Fruit fly (Drosophila melanogaster) whole organism, embryonic: Measurements from ENCODE around the gene cdi.

Experiments used
- Atf3 ChIP-seq: fragments of 200-800 bp; sonication (Bioruptor generic); optimal IDR thresholded peaks from 3 replicates; lab custom pipeline; 2016; ENCODE audit warnings: missing biosample characterization, missing genetic modification characterization
- CG10147 ChIP-seq: fragments of 200-800 bp; sonication (Bioruptor generic); optimal IDR thresholded peaks from 2 replicates; lab custom pipeline; 2019; ENCODE audit warnings: missing biosample characterization, mild to moderate bottlenecking, missing genetic modification characterization, moderate library complexity
- CG10274 ChIP-seq: fragments of 200-800 bp; sonication (Bioruptor generic); optimal IDR thresholded peaks from 3 replicates; lab custom pipeline; 2017; ENCODE audit warnings: missing biosample characterization, mild to moderate bottlenecking, missing genetic modification characterization
- CG11504 ChIP-seq: fragments of 200-800 bp; sonication (Bioruptor generic); optimal IDR thresholded peaks from 3 replicates; lab custom pipeline; 2019; ENCODE audit warnings: missing biosample characterization, mild to moderate bottlenecking, missing genetic modification characterization, moderate library complexity
- CG11723 ChIP-seq: fragments of 200-800 bp; sonication (Bioruptor generic); optimal IDR thresholded peaks from 2 replicates; lab custom pipeline; 2017; ENCODE audit warnings: missing biosample characterization, mild to moderate bottlenecking, missing genetic modification characterization
- CG12744 ChIP-seq: fragments of 200-800 bp; sonication (Bioruptor generic); optimal IDR thresholded peaks from 2 replicates; lab custom pipeline; 2016; ENCODE audit warnings: missing biosample characterization, missing genetic modification characterization
- CG13123 ChIP-seq: fragments of 200-800 bp; sonication (Bioruptor generic); optimal IDR thresholded peaks from 2 replicates; lab custom pipeline; 2016; ENCODE audit warnings: missing biosample characterization, missing genetic modification characterization
- CG14014 ChIP-seq: fragments of 200-800 bp; sonication (Bioruptor generic); IDR thresholded peaks from 2 replicates; pipeline ENCODE4 v1.3.6; 2022; ENCODE audit warnings: missing biosample characterization, missing genetic modification characterization
- CG14965 ChIP-seq: fragments of 200-800 bp; sonication (Bioruptor generic); optimal IDR thresholded peaks from 2 replicates; lab custom pipeline; 2016; ENCODE audit warnings: missing biosample characterization, missing genetic modification characterization, borderline replicate concordance
- CG15011 ChIP-seq: fragments of 200-800 bp; sonication (Bioruptor generic); optimal IDR thresholded peaks from 3 replicates; lab custom pipeline; 2018; ENCODE audit warnings: missing biosample characterization, mild to moderate bottlenecking, missing genetic modification characterization
- CG1647 ChIP-seq: fragments of 200-800 bp; sonication (Bioruptor generic); optimal IDR thresholded peaks from 3 replicates; lab custom pipeline; 2016; ENCODE audit warnings: missing biosample characterization, missing genetic modification characterization
- CG18764 ChIP-seq: fragments of 200-800 bp; sonication (Bioruptor generic); optimal IDR thresholded peaks from 3 replicates; lab custom pipeline; 2016; ENCODE audit warnings: missing biosample characterization, missing genetic modification characterization
- CG31224 ChIP-seq: fragments of 200-800 bp; sonication (Bioruptor generic); IDR thresholded peaks from 2 replicates; pipeline ENCODE4 v1.3.6; 2022; ENCODE audit warnings: missing biosample characterization, missing genetic modification characterization
- CG32767 ChIP-seq: fragments of 200-800 bp; sonication (Bioruptor generic); IDR thresholded peaks from 2 replicates; pipeline ENCODE4 v1.3.6; 2022; ENCODE audit warnings: missing biosample characterization, missing genetic modification characterization
- CG34422 ChIP-seq: fragments of 200-800 bp; sonication (Bioruptor generic); IDR thresholded peaks from 3 replicates; pipeline ENCODE4 v1.3.6; 2022; ENCODE audit warnings: missing biosample characterization, missing genetic modification characterization
- CG3995 ChIP-seq: fragments of 200-800 bp; sonication (Bioruptor generic); optimal IDR thresholded peaks from 3 replicates; lab custom pipeline; 2016; ENCODE audit warnings: missing biosample characterization, missing genetic modification characterization
- CG4360 ChIP-seq: fragments of 200-800 bp; sonication (Bioruptor generic); IDR thresholded peaks from 2 replicates; pipeline ENCODE4 v1.3.6; 2022; ENCODE audit warnings: missing biosample characterization, missing genetic modification characterization
- CG7372 ChIP-seq: fragments of 200-800 bp; sonication (Bioruptor generic); IDR thresholded peaks from 2 replicates; pipeline ENCODE4 v1.3.6; 2022; ENCODE audit warnings: missing biosample characterization, missing genetic modification characterization
- CG7786 ChIP-seq: fragments of 200-800 bp; sonication (Bioruptor generic); optimal IDR thresholded peaks from 2 replicates; lab custom pipeline; 2016; ENCODE audit warnings: missing biosample characterization, missing genetic modification characterization
- CG7928 ChIP-seq: fragments of 200-800 bp; sonication (Bioruptor generic); optimal IDR thresholded peaks from 2 replicates; lab custom pipeline; 2017; ENCODE audit warnings: missing biosample characterization, mild to moderate bottlenecking, missing genetic modification characterization
- CoRest ChIP-seq: fragments of 200-800 bp; sonication (Bioruptor generic); optimal IDR thresholded peaks from 3 replicates; lab custom pipeline; 2018; ENCODE audit warnings: missing biosample characterization, mild to moderate bottlenecking, missing genetic modification characterization, moderate library complexity
- Hr3 ChIP-seq: fragments of 200-800 bp; sonication (Bioruptor generic); optimal IDR thresholded peaks from 3 replicates; lab custom pipeline; 2016; ENCODE audit warnings: missing biosample characterization, missing genetic modification characterization
- Hr39 ChIP-seq: fragments of >200 bp; optimal IDR thresholded peaks from 2 replicates; lab custom pipeline; 2017
- Hsf ChIP-seq: fragments of 200-800 bp; sonication (Bioruptor generic); optimal IDR thresholded peaks from 3 replicates; lab custom pipeline; 2016; ENCODE audit warnings: missing biosample characterization, missing genetic modification characterization
- NC2α ChIP-seq: fragments of 200-800 bp; sonication (Bioruptor generic); optimal IDR thresholded peaks from 2 replicates; lab custom pipeline; 2016; ENCODE audit warnings: missing biosample characterization, missing genetic modification characterization
- NK7.1 ChIP-seq: fragments of 200-800 bp; sonication (Bioruptor generic); optimal IDR thresholded peaks from 3 replicates; lab custom pipeline; 2016; ENCODE audit warnings: missing biosample characterization, missing genetic modification characterization
- NfI ChIP-seq: fragments of 200-800 bp; sonication (Bioruptor generic); optimal IDR thresholded peaks from 3 replicates; lab custom pipeline; 2018; ENCODE audit warnings: missing biosample characterization, mild to moderate bottlenecking, missing genetic modification characterization, moderate library complexity
- Trl ChIP-seq, 3 experiments: fragments of >200 bp in 2 of 3; fragments of 200-800 bp in 1 of 3; sonication (Bioruptor generic) in 1 of 3; optimal IDR thresholded peaks; 2 replicates in 1 of 3; 3 replicates in 2 of 3; lab custom pipeline; 2016 to 2017; ENCODE audit warnings: missing biosample characterization in 1 of 3, missing genetic modification characterization in 1 of 3
- YL-1 ChIP-seq: fragments of 200-800 bp; sonication (Bioruptor generic); optimal IDR thresholded peaks from 3 replicates; lab custom pipeline; 2017; ENCODE audit warnings: missing biosample characterization, mild to moderate bottlenecking, missing genetic modification characterization
- btn ChIP-seq: fragments of 200-800 bp; sonication (Bioruptor generic); optimal IDR thresholded peaks from 2 replicates; lab custom pipeline; 2016; ENCODE audit warnings: missing biosample characterization, missing genetic modification characterization
- crp ChIP-seq, 2 experiments: fragments of 200-800 bp; sonication (Bioruptor generic); optimal IDR thresholded peaks; 2 replicates in 1 of 2; 3 replicates in 1 of 2; lab custom pipeline; 2017; ENCODE audit warnings: missing biosample characterization in 2 of 2, missing genetic modification characterization in 2 of 2, mild to moderate bottlenecking in 1 of 2, moderate library complexity in 1 of 2
- dysf ChIP-seq: fragments of 200-800 bp; sonication (Bioruptor generic); IDR thresholded peaks from 3 replicates; pipeline ENCODE4 v1.3.6; 2022; ENCODE audit warnings: missing biosample characterization, missing genetic modification characterization
- ems ChIP-seq: fragments of 200-800 bp; sonication (Bioruptor generic); optimal IDR thresholded peaks from 3 replicates; lab custom pipeline; 2016; ENCODE audit warnings: missing biosample characterization, missing genetic modification characterization
- fd3F ChIP-seq: fragments of 200-800 bp; sonication (Bioruptor generic); optimal IDR thresholded peaks from 2 replicates; lab custom pipeline; 2018; ENCODE audit warnings: missing biosample characterization, mild to moderate bottlenecking, missing genetic modification characterization, moderate library complexity
- ftz-f1 ChIP-seq: fragments of 200-800 bp; sonication (Bioruptor generic); optimal IDR thresholded peaks from 2 replicates; lab custom pipeline; 2016; ENCODE audit warnings: missing biosample characterization, missing genetic modification characterization
- gcm2 ChIP-seq: fragments of 200-800 bp; sonication (Bioruptor generic); optimal IDR thresholded peaks from 2 replicates; lab custom pipeline; 2016; ENCODE audit warnings: missing biosample characterization, missing genetic modification characterization
- hbn ChIP-seq: fragments of 200-800 bp; sonication (Bioruptor generic); IDR thresholded peaks from 2 replicates; pipeline ENCODE4 v1.3.6; 2022; ENCODE audit warnings: missing biosample characterization, missing genetic modification characterization; ENCODE audit not compliant: partially characterized antibody
- her ChIP-seq: fragments of 200-800 bp; sonication (Bioruptor generic); optimal IDR thresholded peaks from 2 replicates; lab custom pipeline; 2016; ENCODE audit warnings: missing biosample characterization, missing genetic modification characterization
- jing ChIP-seq: fragments of 200-800 bp; sonication (Bioruptor generic); optimal IDR thresholded peaks from 2 replicates; lab custom pipeline; 2018; ENCODE audit warnings: missing biosample characterization, mild to moderate bottlenecking, missing genetic modification characterization
- lbe ChIP-seq: fragments of 200-800 bp; sonication (Bioruptor generic); optimal IDR thresholded peaks from 2 replicates; lab custom pipeline; 2016; ENCODE audit warnings: missing biosample characterization, mild to moderate bottlenecking, missing genetic modification characterization
- mirr ChIP-seq: fragments of 200-800 bp; sonication (Bioruptor generic); optimal IDR thresholded peaks from 3 replicates; lab custom pipeline; 2018; ENCODE audit warnings: missing biosample characterization, mild to moderate bottlenecking, missing genetic modification characterization
- nerfin-1 ChIP-seq: fragments of 200-800 bp; sonication (Bioruptor generic); optimal IDR thresholded peaks from 3 replicates; lab custom pipeline; 2019; ENCODE audit warnings: missing biosample characterization, mild to moderate bottlenecking, missing genetic modification characterization, moderate library complexity
- pita ChIP-seq: fragments of 200-800 bp; sonication (Bioruptor generic); optimal IDR thresholded peaks from 2 replicates; lab custom pipeline; 2017; ENCODE audit warnings: missing biosample characterization, mild to moderate bottlenecking, missing genetic modification characterization
- pum ChIP-seq: fragments of 200-800 bp; sonication (Bioruptor generic); optimal IDR thresholded peaks from 2 replicates; lab custom pipeline; 2016; ENCODE audit warnings: missing biosample characterization, missing genetic modification characterization
- sens ChIP-seq: fragments of 200-800 bp; sonication (Bioruptor generic); peaks from one replicate; lab custom pipeline; 2016; ENCODE audit warnings: missing biosample characterization, missing genetic modification characterization
- sna ChIP-seq: fragments of 200-800 bp; sonication (Bioruptor generic); IDR thresholded peaks from 2 replicates; pipeline ENCODE4 v1.3.6; 2022; ENCODE audit warnings: missing biosample characterization, missing genetic modification characterization; ENCODE audit not compliant: partially characterized antibody
- so ChIP-seq: fragments of 200-800 bp; sonication (Bioruptor generic); IDR thresholded peaks from 3 replicates; pipeline ENCODE4 v1.3.6; 2022; ENCODE audit warnings: missing biosample characterization, missing genetic modification characterization
- tin ChIP-seq: fragments of 200-800 bp; sonication (Bioruptor generic); optimal IDR thresholded peaks from 3 replicates; lab custom pipeline; 2016; ENCODE audit warnings: missing biosample characterization, missing genetic modification characterization
- tio ChIP-seq: fragments of 200-800 bp; sonication (Bioruptor generic); optimal IDR thresholded peaks from 2 replicates; lab custom pipeline; 2017; ENCODE audit warnings: missing biosample characterization, missing genetic modification characterization, inconsistent platforms
- unpg ChIP-seq: fragments of 200-800 bp; sonication (Bioruptor generic); optimal IDR thresholded peaks from 3 replicates; lab custom pipeline; 2018; ENCODE audit warnings: missing biosample characterization, mild to moderate bottlenecking, missing genetic modification characterization, moderate library complexity
- wek ChIP-seq: fragments of 200-800 bp; sonication (Bioruptor generic); optimal IDR thresholded peaks from 3 replicates; lab custom pipeline; 2018; ENCODE audit warnings: missing biosample characterization, mild to moderate bottlenecking, missing genetic modification characterization, moderate library complexity

The cdi gene

dm6 chr3R:19023862-19024261 is 70.2 kb downstream of the cdi start, which contains the start of the genes CG6005 and CG14286 (continued):
- TF ChIP-seq Hsf (peak; percentile 64), CoRest (tag; lab: Kevin White, UChicago) (peak; percentile 34), dysf (GFP tag; lab: Robert Waterston, UW) (peak; percentile 64; the same call in 2 of the 3 replicates), ftz-f1 (GFP tag; lab: Kevin White, UChicago) (peak; percentile 82), lbe (GFP tag; lab: Kevin White, UChicago) (no peak), CG11504 (tag; lab: Kevin White, UChicago) (peak; percentile 46), CG7928 (GFP tag; lab: Kevin White, UChicago) (no peak), Hr3 (GFP tag; lab: Kevin White, UChicago) (peak; percentile 54), crp (GFP tag; optimal IDR thresholded peaks at IDR 0.05; lab: Kevin White, UChicago) (peak; percentile 74 to 97), unpg (GFP tag; lab: Kevin White, UChicago) (peak; percentile 24), CG7786 (GFP tag; lab: Kevin White, UChicago) (peak; percentile 58), her (GFP tag; lab: Kevin White, UChicago) (peak; percentile 48), YL-1 (peak; percentile 80), Hr39 (lab: Kevin White, UChicago) (no peak), CG10147 (GFP tag; lab: Kevin White, UChicago) (no peak), CG14014 (GFP tag; lab: Robert Waterston, UW) (peak; percentile 68; the same call in 1 of the 2 replicates), CG1647 (GFP tag; lab: Kevin White, UChicago) (peak; percentile 49), sna (GFP tag; lab: Robert Waterston, UW) (peak; percentile 69), sens (GFP tag; lab: Kevin White, UChicago) (peak; percentile 68), NC2α (GFP tag; lab: Kevin White, UChicago) (no peak), tin (GFP tag; lab: Kevin White, UChicago) (peak; percentile 36), ems (GFP tag; lab: Kevin White, UChicago) (peak; percentile 65), CG32767 (GFP tag; lab: Robert Waterston, UW) (no peak), CG7372 (GFP tag; lab: Robert Waterston, UW) (peak; percentile 48; the same call in 1 of the 2 replicates), CG31224 (GFP tag; lab: Robert Waterston, UW) (peak; percentile 59; the same call in 1 of the 2 replicates), CG14965 (GFP tag; lab: Kevin White, UChicago) (no peak), CG10274 (GFP tag; lab: Kevin White, UChicago) (no peak), so (0 out of 3 replicates have a peak, but pooled peaks have one; percentile 47), pita (GFP tag; lab: Kevin White, UChicago) (no peak), jing (GFP tag; lab: Kevin White, UChicago) (no peak), Trl (optimal IDR thresholded peaks at IDR 0.05; lab: Kevin White, UChicago) (no peak), Trl (GFP tag; optimal IDR thresholded peaks at IDR 0.05; lab: Kevin White, UChicago) (peak; percentile 64), mirr (no peak), NK7.1 (GFP tag; lab: Kevin White, UChicago) (no peak), CG11723 (no peak), CG34422 (peak; percentile 89), CG13123 (GFP tag; lab: Kevin White, UChicago) (peak; percentile 49), CG15011 (no peak), nerfin-1 (tag; lab: Kevin White, UChicago) (no peak), CG18764 (GFP tag; lab: Kevin White, UChicago) (peak; percentile 4), CG3995 (GFP tag; lab: Kevin White, UChicago) (peak; percentile 53), gcm2 (GFP tag; lab: Kevin White, UChicago) (no peak), wek (GFP tag; lab: Kevin White, UChicago) (no peak), hbn (GFP tag; lab: Robert Waterston, UW) (peak; percentile 80), NfI (peak; percentile 69), CG12744 (GFP tag; lab: Kevin White, UChicago) (peak; percentile 16), btn (GFP tag; lab: Kevin White, UChicago) (no peak), fd3F (GFP tag; lab: Kevin White, UChicago) (peak; percentile 35), pum (GFP tag; lab: Kevin White, UChicago) (peak; percentile 55), Atf3 (GFP tag; lab: Kevin White, UChicago) (no peak), CG4360 (GFP tag; lab: Robert Waterston, UW) (no peak), tio (GFP tag; lab: Kevin White, UChicago) (no peak)
